Fruit fly (Drosophila melanogaster): ENCODE results near the gene Nup37.

dm6 chr3R:25266751-25267150, 19.3 kb downstream of the Nup37 start:
- TF ChIP-seq Sin3A (optimal IDR thresholded peaks at IDR 0.05): no peak
- TF ChIP-seq h (optimal IDR thresholded peaks at IDR 0.05): no peak
- TF ChIP-seq psq (optimal IDR thresholded peaks at IDR 0.05): no peak
- TF ChIP-seq ttk (optimal IDR thresholded peaks at IDR 0.05): no peak
